Fruit fly (Drosophila melanogaster) whole organism, embryonic: ENCODE results near the gene velo.

Source experiments
- Abd-B ChIP-seq: fragments of 200-800 bp; sonication (Bioruptor generic); optimal IDR thresholded peaks from 2 replicates; lab custom pipeline; 2018; ENCODE audit warnings: missing biosample characterization, mild to moderate bottlenecking, missing genetic modification characterization, moderate library complexity
- Atf6 ChIP-seq: fragments of 200-800 bp; sonication (Bioruptor generic); IDR thresholded peaks from 2 replicates; pipeline ENCODE4 v1.3.6; 2022; ENCODE audit warnings: missing biosample characterization, missing genetic modification characterization
- BEAF-32 ChIP-seq: fragments of 200-800 bp; sonication (Bioruptor generic); optimal IDR thresholded peaks from 3 replicates; lab custom pipeline; 2017; ENCODE audit warnings: missing biosample characterization, missing genetic modification characterization, mild to moderate bottlenecking, moderate library complexity, missing genetic modification reagents
- CG10209 ChIP-seq: fragments of 200-800 bp; sonication (Bioruptor generic); optimal IDR thresholded peaks from 3 replicates; lab custom pipeline; 2017; ENCODE audit warnings: missing biosample characterization, mild to moderate bottlenecking, missing genetic modification characterization, missing genetic modification reagents
- CG11695 ChIP-seq: fragments of 200-800 bp; sonication (Bioruptor generic); IDR thresholded peaks from 3 replicates; pipeline ENCODE4 v1.3.6; 2022; ENCODE audit warnings: missing biosample characterization, missing genetic modification characterization
- CG12071 ChIP-seq: fragments of 200-800 bp; sonication (Bioruptor generic); optimal IDR thresholded peaks from 3 replicates; lab custom pipeline; 2018; ENCODE audit warnings: missing biosample characterization, mild to moderate bottlenecking, missing genetic modification characterization
- CG12769 ChIP-seq: fragments of 200-800 bp; sonication (Bioruptor generic); optimal IDR thresholded peaks from 2 replicates; lab custom pipeline; 2019; ENCODE audit warnings: missing biosample characterization, mild to moderate bottlenecking, missing genetic modification characterization, moderate library complexity
- CG13296 ChIP-seq: fragments of 200-800 bp; sonication (Bioruptor generic); optimal IDR thresholded peaks from 3 replicates; lab custom pipeline; 2018; ENCODE audit warnings: missing biosample characterization, mild to moderate bottlenecking, missing genetic modification characterization
- CG14014 ChIP-seq: fragments of 200-800 bp; sonication (Bioruptor generic); IDR thresholded peaks from 2 replicates; pipeline ENCODE4 v1.3.6; 2022; ENCODE audit warnings: missing biosample characterization, missing genetic modification characterization
- CG17385 ChIP-seq: fragments of 200-800 bp; sonication (Bioruptor generic); optimal IDR thresholded peaks from 3 replicates; lab custom pipeline; 2018; ENCODE audit warnings: missing biosample characterization, mild to moderate bottlenecking, missing genetic modification characterization
- CG33557 ChIP-seq: fragments of 200-800 bp; sonication (Bioruptor generic); optimal IDR thresholded peaks from 2 replicates; lab custom pipeline; 2019; ENCODE audit warnings: missing biosample characterization, mild to moderate bottlenecking, missing genetic modification characterization, moderate library complexity
- CG34376 ChIP-seq: fragments of 200-800 bp; sonication (Bioruptor generic); optimal IDR thresholded peaks from 2 replicates; lab custom pipeline; 2018; ENCODE audit warnings: missing biosample characterization, mild to moderate bottlenecking, missing genetic modification characterization
- CG34422 ChIP-seq: fragments of 200-800 bp; sonication (Bioruptor generic); IDR thresholded peaks from 3 replicates; pipeline ENCODE4 v1.3.6; 2022; ENCODE audit warnings: missing biosample characterization, missing genetic modification characterization
- CG3838 ChIP-seq: fragments of 200-800 bp; sonication (Bioruptor generic); optimal IDR thresholded peaks from 3 replicates; lab custom pipeline; 2016; ENCODE audit warnings: missing biosample characterization, missing genetic modification characterization
- CG42726 ChIP-seq: fragments of 200-800 bp; sonication (Bioruptor generic); IDR thresholded peaks from 2 replicates; pipeline ENCODE4 v1.3.6; 2022; ENCODE audit warnings: missing biosample characterization, missing genetic modification characterization; ENCODE audit not compliant: partially characterized antibody
- CG7987 ChIP-seq: fragments of 200-800 bp; sonication (Bioruptor generic); optimal IDR thresholded peaks from 2 replicates; lab custom pipeline; 2018; ENCODE audit warnings: missing biosample characterization, mild to moderate bottlenecking, missing genetic modification characterization, moderate library complexity
- CG8478 ChIP-seq: fragments of >200 bp; optimal IDR thresholded peaks from 2 replicates; lab custom pipeline; 2018
- CHES-1-like ChIP-seq: fragments of 200-800 bp; sonication (Bioruptor generic); optimal IDR thresholded peaks from 2 replicates; lab custom pipeline; 2016; ENCODE audit warnings: missing biosample characterization, missing genetic modification characterization
- CTCF ChIP-seq: fragments of 200-800 bp; sonication (Bioruptor generic); optimal IDR thresholded peaks from 2 replicates; lab custom pipeline; 2017; ENCODE audit warnings: missing biosample characterization, mild to moderate bottlenecking, missing genetic modification characterization, moderate library complexity
- Dfd ChIP-seq, 2 experiments: fragments of >200 bp; optimal IDR thresholded peaks; 2 replicates each; lab custom pipeline; 2017; ENCODE audit warnings: missing biosample characterization in 2 of 2, missing genetic modification characterization in 2 of 2
- ERR ChIP-seq: fragments of 200-800 bp; sonication (Bioruptor generic); optimal IDR thresholded peaks from 2 replicates; lab custom pipeline; 2016; ENCODE audit warnings: missing biosample characterization, missing genetic modification characterization
- Jarid2 ChIP-seq: fragments of 200-800 bp; sonication (Bioruptor generic); optimal IDR thresholded peaks from 3 replicates; lab custom pipeline; 2017; ENCODE audit warnings: mild to moderate bottlenecking, missing biosample characterization, missing genetic modification reagents, missing genetic modification characterization
- NfI ChIP-seq: fragments of 200-800 bp; sonication (Bioruptor generic); optimal IDR thresholded peaks from 3 replicates; lab custom pipeline; 2018; ENCODE audit warnings: missing biosample characterization, mild to moderate bottlenecking, missing genetic modification characterization, moderate library complexity
- Opbp ChIP-seq: fragments of 200-800 bp; sonication (Bioruptor generic); IDR thresholded peaks from 3 replicates; pipeline ENCODE4 v1.3.6; 2022; ENCODE audit warnings: missing biosample characterization, missing genetic modification characterization; ENCODE audit not compliant: partially characterized antibody
- Rx ChIP-seq: fragments of 200-800 bp; sonication (Bioruptor generic); IDR thresholded peaks from 2 replicates; pipeline ENCODE4 v1.3.6; 2022; ENCODE audit warnings: missing biosample characterization, missing genetic modification characterization
- Sry-β ChIP-seq: fragments of 200-800 bp; sonication (Bioruptor generic); optimal IDR thresholded peaks from 2 replicates; lab custom pipeline; 2018; ENCODE audit warnings: missing biosample characterization, mild to moderate bottlenecking, missing genetic modification characterization, moderate library complexity
- Stat92E ChIP-seq, 3 experiments: fragments of >200 bp in 2 of 3; fragments of 200-800 bp in 1 of 3; sonication (Bioruptor generic) in 1 of 3; optimal IDR thresholded peaks; 2 replicates each; lab custom pipeline; 2017 to 2019; ENCODE audit warnings: missing biosample characterization in 3 of 3, missing genetic modification characterization in 3 of 3, mild to moderate bottlenecking in 1 of 3, moderate library complexity in 1 of 3
- Xbp1 ChIP-seq: fragments of 200-800 bp; sonication (Bioruptor generic); optimal IDR thresholded peaks from 3 replicates; lab custom pipeline; 2016; ENCODE audit warnings: missing biosample characterization, mild to moderate bottlenecking, missing genetic modification characterization
- bbx ChIP-seq: fragments of 200-800 bp; sonication (Bioruptor generic); IDR thresholded peaks from 2 replicates; pipeline ENCODE4 v1.3.6; 2022; ENCODE audit warnings: missing biosample characterization, missing genetic modification characterization; ENCODE audit not compliant: partially characterized antibody
- cato ChIP-seq: fragments of 200-800 bp; sonication (Bioruptor generic); optimal IDR thresholded peaks from 2 replicates; lab custom pipeline; 2016; ENCODE audit warnings: missing biosample characterization, missing genetic modification characterization, borderline replicate concordance
- crol ChIP-seq: fragments of 200-800 bp; sonication (Bioruptor generic); IDR thresholded peaks from 2 replicates; pipeline ENCODE4 v1.3.6; 2022; ENCODE audit warnings: missing biosample characterization, missing genetic modification characterization
- da ChIP-seq: fragments of 200-800 bp; sonication (Bioruptor generic); optimal IDR thresholded peaks from 2 replicates; lab custom pipeline; 2016; ENCODE audit warnings: missing biosample characterization, missing genetic modification characterization
- disco-r ChIP-seq: fragments of 200-800 bp; sonication (Bioruptor generic); optimal IDR thresholded peaks from 2 replicates; lab custom pipeline; 2016; ENCODE audit warnings: missing biosample characterization, missing genetic modification characterization
- en ChIP-seq: fragments of 200-800 bp; sonication (Bioruptor generic); optimal IDR thresholded peaks from 2 replicates; lab custom pipeline; 2016; ENCODE audit warnings: missing biosample characterization, missing genetic modification characterization
- nom ChIP-seq: fragments of 200-800 bp; sonication (Bioruptor generic); optimal IDR thresholded peaks from 2 replicates; lab custom pipeline; 2017; ENCODE audit warnings: missing biosample characterization, missing genetic modification characterization, mild to moderate bottlenecking, moderate library complexity, missing genetic modification reagents
- p53 ChIP-seq: fragments of 200-800 bp; sonication (Bioruptor generic); optimal IDR thresholded peaks from 2 replicates; lab custom pipeline; 2016; ENCODE audit warnings: missing biosample characterization, missing genetic modification characterization
- pzg ChIP-seq: fragments of 200-800 bp; sonication (Bioruptor generic); optimal IDR thresholded peaks from 3 replicates; lab custom pipeline; 2018; ENCODE audit warnings: missing biosample characterization, mild to moderate bottlenecking, missing genetic modification characterization, moderate library complexity
- rib ChIP-seq: fragments of 200-800 bp; sonication (Bioruptor generic); IDR thresholded peaks from 2 replicates; pipeline ENCODE4 v1.3.6; 2022; ENCODE audit warnings: missing biosample characterization, missing genetic modification characterization
- salm ChIP-seq: fragments of 200-800 bp; sonication (Bioruptor generic); optimal IDR thresholded peaks from 2 replicates; lab custom pipeline; 2018; ENCODE audit warnings: missing biosample characterization, mild to moderate bottlenecking, missing genetic modification characterization
- seq ChIP-seq: fragments of 200-800 bp; sonication (Bioruptor generic); IDR thresholded peaks from 2 replicates; pipeline ENCODE4 v1.3.6; 2022; ENCODE audit warnings: missing biosample characterization, missing genetic modification characterization
- tgo ChIP-seq: fragments of 200-800 bp; sonication (Bioruptor generic); IDR thresholded peaks from 3 replicates; pipeline ENCODE4 v1.3.6; 2022; ENCODE audit warnings: missing biosample characterization, missing genetic modification characterization
- tll ChIP-seq, 2 experiments: fragments of 200-800 bp in 1 of 2; fragments of >200 bp in 1 of 2; sonication (Bioruptor generic) in 1 of 2; optimal IDR thresholded peaks; 2 replicates each; lab custom pipeline; 2017 to 2019; ENCODE audit warnings: missing biosample characterization in 2 of 2, missing genetic modification characterization in 2 of 2, mild to moderate bottlenecking in 1 of 2, moderate library complexity in 1 of 2
- tna ChIP-seq: fragments of 200-800 bp; sonication (Bioruptor generic); IDR thresholded peaks from 2 replicates; pipeline ENCODE4 v1.3.6; 2022; ENCODE audit warnings: missing biosample characterization, missing genetic modification characterization; ENCODE audit not compliant: partially characterized antibody
- tx ChIP-seq: fragments of 200-800 bp; sonication (Bioruptor generic); optimal IDR thresholded peaks from 2 replicates; lab custom pipeline; 2016; ENCODE audit warnings: missing biosample characterization, missing genetic modification characterization
- vvl ChIP-seq: fragments of 200-800 bp; sonication (Bioruptor generic); IDR thresholded peaks from 2 replicates; pipeline ENCODE4 v1.3.6; 2022; ENCODE audit warnings: missing biosample characterization, missing genetic modification characterization
- zfh1 ChIP-seq: fragments of 200-800 bp; sonication (Bioruptor generic); IDR thresholded peaks from 3 replicates; pipeline ENCODE4 v1.3.6; 2022; ENCODE audit warnings: missing biosample characterization, missing genetic modification characterization
- zfh2 ChIP-seq: fragments of 200-800 bp; sonication (Bioruptor generic); optimal IDR thresholded peaks from 2 replicates; lab custom pipeline; 2016; ENCODE audit warnings: missing biosample characterization, missing genetic modification characterization

velo gene

dm6 chr3L:6743346-6744165 is 9.0 kb downstream of the velo start (continued):
- TF ChIP-seq Abd-B (GFP tag; lab: Kevin White, UChicago), result peak; percentile 26
- TF ChIP-seq CG33557 (GFP tag; lab: Kevin White, UChicago), result peak; percentile 19
- TF ChIP-seq seq, result peak; percentile 58; the same call in 1 of the 2 replicates
- peak; percentile 51; the same call in 1 of the 2 replicates for TF ChIP-seq bbx (GFP tag; lab: Robert Waterston, UW)
- peak; percentile 23 for TF ChIP-seq CG34376
- peak; percentile 4 for TF ChIP-seq Xbp1 (GFP tag; lab: Kevin White, UChicago)
- TF ChIP-seq CG14014 (GFP tag; lab: Robert Waterston, UW), result peak; percentile 6; the same call in 1 of the 2 replicates
- peak in 1 of 2 experiments; percentile 48 for TF ChIP-seq tll (GFP tag; optimal IDR thresholded peaks at IDR 0.05; lab: Kevin White, UChicago)
- TF ChIP-seq tgo, result 0 out of 3 replicates have a peak, but pooled peaks have one; percentile 3
- peak; percentile 10; the same call in 1 of the 3 replicates for TF ChIP-seq zfh1 (GFP tag; lab: Robert Waterston, UW)
- peak in 1 of 3 experiments; percentile 7 for TF ChIP-seq Stat92E (GFP tag; optimal IDR thresholded peaks at IDR 0.05; lab: Kevin White, UChicago)
- TF ChIP-seq cato, result no peak
- TF ChIP-seq CG42726, result peak; percentile 63; the same call in 1 of the 2 replicates
- TF ChIP-seq zfh2, result peak; percentile 20
- TF ChIP-seq Atf6, result peak; percentile 11; the same call in 1 of the 2 replicates
- peak; percentile 57 for TF ChIP-seq Sry-β (GFP tag; lab: Kevin White, UChicago)
- peak; percentile 7 for TF ChIP-seq p53 (GFP tag; lab: Kevin White, UChicago)
- TF ChIP-seq CG17385 (GFP tag; lab: Kevin White, UChicago), result peak; percentile 50
- peak; percentile 100 for TF ChIP-seq crol (GFP tag; lab: Robert Waterston, UW)
- TF ChIP-seq da (GFP tag; lab: Kevin White, UChicago), result peak; percentile 39
- TF ChIP-seq CG10209, result peak; percentile 35
- no peak for TF ChIP-seq CG3838
- peak; percentile 9 for TF ChIP-seq NfI
- TF ChIP-seq Jarid2 (GFP tag; lab: Kevin White, UChicago), result no peak
- TF ChIP-seq ERR (GFP tag; lab: Kevin White, UChicago), result peak; percentile 45
- 0 out of 2 replicates have a peak, but pooled peaks have one; percentile 29 for TF ChIP-seq Rx
- peak; percentile 9 for TF ChIP-seq disco-r (GFP tag; lab: Kevin White, UChicago)
- TF ChIP-seq CG13296 (GFP tag; lab: Kevin White, UChicago), result peak; percentile 35
- TF ChIP-seq CTCF (GFP tag; lab: Kevin White, UChicago), result peak; percentile 85
- TF ChIP-seq tx (GFP tag; lab: Kevin White, UChicago), result no peak
- peak; percentile 3 for TF ChIP-seq nom (GFP tag; lab: Kevin White, UChicago)
- peak; percentile 66 for TF ChIP-seq BEAF-32
- TF ChIP-seq CG12071, result peak; percentile 50
- TF ChIP-seq en (GFP tag; lab: Kevin White, UChicago), result no peak
- TF ChIP-seq Dfd (GFP tag; optimal IDR thresholded peaks at IDR 0.05; lab: Kevin White, UChicago), result no peak
- peak; percentile 67; the same call in 2 of the 3 replicates for TF ChIP-seq Opbp (GFP tag; lab: Robert Waterston, UW)
- peak; percentile 65 for TF ChIP-seq CG7987 (GFP tag; lab: Kevin White, UChicago)
- peak; percentile 98 for TF ChIP-seq vvl (GFP tag; lab: Robert Waterston, UW)
- TF ChIP-seq pzg (GFP tag; lab: Kevin White, UChicago), result peak; percentile 88
- TF ChIP-seq CG11695, result 0 out of 3 replicates have a peak, but pooled peaks have one; percentile 5
- peak; percentile 81 for TF ChIP-seq CG12769 (tag; lab: Kevin White, UChicago)
- TF ChIP-seq tna (GFP tag; lab: Robert Waterston, UW), result peak; percentile 46; the same call in 1 of the 2 replicates
- no peak for TF ChIP-seq salm
- TF ChIP-seq rib, result peak; percentile 87
- TF ChIP-seq CG8478 (lab: Kevin White, UChicago), result peak; percentile 84
- TF ChIP-seq CG34422 (GFP tag; lab: Robert Waterston, UW), result peak; percentile 91
- peak; percentile 60 for TF ChIP-seq CHES-1-like (GFP tag; lab: Kevin White, UChicago)
